Fruit fly (Drosophila melanogaster): Measurements from ENCODE around the gene Lectin-galC1.
A peak's percentile ranks its signal among the peaks of the same experiment; 100 is the strongest.

DNA sequence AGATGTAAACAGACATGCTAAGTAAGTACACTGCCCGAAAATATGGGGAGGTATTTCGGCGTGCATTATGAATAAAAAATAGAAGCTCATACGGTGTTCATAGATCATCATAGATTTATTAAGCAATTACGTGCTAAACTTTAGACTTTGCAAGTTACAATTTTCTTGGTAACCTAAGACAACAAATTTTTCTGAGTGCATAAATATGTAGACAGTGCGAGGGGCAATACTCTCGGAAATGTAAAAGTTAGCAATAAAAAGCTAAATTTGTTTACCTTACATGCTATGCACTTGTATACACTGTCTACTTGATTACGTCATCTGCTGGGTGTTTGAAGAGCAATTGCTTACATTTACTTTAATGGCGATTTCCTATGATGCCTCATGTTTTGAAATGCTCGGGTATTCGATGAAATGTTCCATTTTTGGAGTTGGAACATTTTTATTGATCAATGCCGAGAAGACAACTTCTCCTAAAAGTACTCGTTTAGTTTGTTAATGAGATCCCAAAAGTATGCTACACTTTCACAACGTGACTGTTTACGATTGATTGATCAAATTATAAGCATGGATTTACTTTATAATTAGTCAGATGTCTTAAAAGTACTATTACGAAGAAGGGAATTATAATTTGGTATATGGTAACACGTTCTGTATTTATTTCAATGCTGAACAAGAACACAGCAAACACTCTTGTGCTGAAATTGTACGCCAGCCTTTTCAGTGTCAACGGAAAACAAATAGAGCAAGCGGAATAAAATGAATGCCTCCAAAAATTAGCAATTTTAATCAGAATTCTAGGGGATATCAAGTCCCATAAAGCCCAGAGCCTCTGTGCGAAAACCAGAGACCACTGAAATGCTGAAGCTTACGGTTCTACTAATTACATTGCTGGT lies at the start of gene Lectin-galC1:
- no peak for TF ChIP-seq Ets21C (GFP tag; optimal IDR thresholded peaks at IDR 0.05)
- no peak for TF ChIP-seq CG7368 (GFP tag; optimal IDR thresholded peaks at IDR 0.05)
- no peak for TF ChIP-seq Met (GFP tag; optimal IDR thresholded peaks at IDR 0.05)
- TF ChIP-seq acj6 (GFP tag; optimal IDR thresholded peaks at IDR 0.05): peak; percentile 49

All from whole organism, prepupa.